Fruit fly (Drosophila melanogaster) S2 (cell line): ENCODE data around the gene verm.

Source experiments
- CG8478 ChIP-seq: fragments of >200 bp; optimal IDR thresholded peaks from 2 replicates; lab custom pipeline; 2018
- CTCF ChIP-seq, 2 experiments: fragments of >200 bp; optimal IDR thresholded peaks; 2 replicates each; lab custom pipeline; 2018

dm6 chr3L:19696073-19696960 lies 1.3 kb upstream of the verm start:
- TF ChIP-seq CG8478 (lab: Kevin White, UChicago) (no peak), CTCF (optimal IDR thresholded peaks at IDR 0.05; lab: Kevin White, UChicago) (no peak)
